Worm (Caenorhabditis elegans) whole organism, L4 larva: ENCODE data around the gene C55B6.7.
A peak's percentile ranks its signal among the peaks of the same experiment; 100 is the strongest.

Experiments used
- D1046.2 ChIP-seq: fragments of 200-800 bp; sonication (Bioruptor generic); IDR thresholded peaks from 2 replicates; pipeline ENCODE4 v1.3.6; 2022; ENCODE audit warnings: missing genetic modification characterization, missing compliant biosample characterization
- F26F4.8 ChIP-seq: fragments of 200-800 bp; sonication (Bioruptor generic); conservative IDR thresholded peaks from 2 replicates; pipeline ENCODE4 v1.3.6; 2022; ENCODE audit warnings: missing genetic modification characterization, missing compliant biosample characterization
- T26A8.4 ChIP-seq: fragments of 200-800 bp; sonication (Bioruptor generic); IDR thresholded peaks from 2 replicates; pipeline ENCODE4 v1.3.6; 2022; ENCODE audit warnings: missing genetic modification characterization, missing compliant biosample characterization
- Y48G9A.11 ChIP-seq: fragments of 200-800 bp; sonication (Bioruptor generic); IDR thresholded peaks from 2 replicates; pipeline ENCODE4 v1.3.6; 2022; ENCODE audit warnings: missing genetic modification reagents, missing genetic modification characterization, missing compliant biosample characterization
- ZK337.2 ChIP-seq: fragments of 200-800 bp; sonication (Bioruptor generic); IDR thresholded peaks from 2 replicates; pipeline ENCODE4 v1.3.6; 2022; ENCODE audit warnings: missing genetic modification reagents, missing genetic modification characterization, missing compliant biosample characterization
- aha-1 ChIP-seq: fragments of 150-350 bp; peaks from one replicate; lab custom pipeline; 2014; ENCODE audit warnings: missing biosample characterization, missing genetic modification characterization
- arid-1 ChIP-seq: fragments of 200-800 bp; sonication (Bioruptor generic); conservative IDR thresholded peaks from 2 replicates; pipeline ENCODE4 v1.3.6; 2022; ENCODE audit warnings: missing genetic modification reagents, missing genetic modification characterization, missing compliant biosample characterization
- attf-4 ChIP-seq: sonication (generic microtip); optimal IDR thresholded peaks from 3 replicates; lab custom pipeline; 2017; ENCODE audit warnings: missing biosample characterization, missing genetic modification characterization
- ceh-28 ChIP-seq: fragments of 150-350 bp; optimal IDR thresholded peaks from 2 replicates; lab custom pipeline; 2014; ENCODE audit warnings: missing biosample characterization, missing genetic modification reagents, missing genetic modification characterization
- ceh-32 ChIP-seq: sonication (generic microtip); optimal IDR thresholded peaks from 2 replicates; lab custom pipeline; 2016; ENCODE audit warnings: mild to moderate bottlenecking, missing genetic modification characterization, missing compliant biosample characterization; ENCODE audit not compliant: poor library complexity
- ceh-44 ChIP-seq: fragments of 200-800 bp; sonication (Bioruptor generic); IDR thresholded peaks from 2 replicates; pipeline ENCODE4 v1.3.6; 2022; ENCODE audit warnings: missing genetic modification reagents, missing genetic modification characterization, missing compliant biosample characterization
- ceh-82 ChIP-seq: sonication (generic microtip); optimal IDR thresholded peaks from 2 replicates; lab custom pipeline; 2017; ENCODE audit warnings: missing biosample characterization, missing genetic modification characterization
- cey-2 ChIP-seq: sonication (generic microtip); optimal IDR thresholded peaks from 3 replicates; lab custom pipeline; 2017; ENCODE audit warnings: missing genetic modification characterization, mild to moderate bottlenecking, missing compliant biosample characterization, antibody characterized with exemption, borderline replicate concordance; ENCODE audit not compliant: insufficient read depth
- ctbp-1 ChIP-seq: fragments of 200-800 bp; sonication (Bioruptor generic); IDR thresholded peaks from 2 replicates; pipeline ENCODE4 v1.3.6; 2022; ENCODE audit warnings: missing genetic modification reagents, missing genetic modification characterization, missing compliant biosample characterization
- daf-16 ChIP-seq, 3 experiments: sonication (generic microtip); optimal IDR thresholded peaks; 2 replicates each; lab custom pipeline; 2016 to 2017; ENCODE audit warnings: missing genetic modification characterization in 3 of 3, missing genetic modification reagents in 3 of 3, mild to moderate bottlenecking in 2 of 3, missing compliant biosample characterization in 2 of 3, missing biosample characterization in 1 of 3, moderate library complexity in 1 of 3
- dpl-1 ChIP-seq: fragments of 150-350 bp; optimal IDR thresholded peaks from 2 replicates; lab custom pipeline; 2014; ENCODE audit warnings: missing biosample characterization, missing genetic modification reagents, missing genetic modification characterization
- duxl-1 ChIP-seq: sonication (generic microtip); optimal IDR thresholded peaks from 2 replicates; lab custom pipeline; 2016; ENCODE audit warnings: mild to moderate bottlenecking, missing genetic modification characterization, moderate library complexity, missing compliant biosample characterization; ENCODE audit not compliant: poor library complexity
- hif-1 ChIP-seq, 2 experiments: sonication (generic microtip); optimal IDR thresholded peaks; 2 replicates each; lab custom pipeline; 2016 to 2017; ENCODE audit warnings: missing compliant biosample characterization in 2 of 2, missing genetic modification characterization in 2 of 2, missing genetic modification reagents in 2 of 2, missing genotype in 2 of 2, mild to moderate bottlenecking in 1 of 2
- hlh-30 ChIP-seq: sonication (generic microtip); optimal IDR thresholded peaks from 2 replicates; lab custom pipeline; 2017; ENCODE audit warnings: antibody characterized with exemption, mild to moderate bottlenecking, missing genetic modification characterization, missing compliant biosample characterization; ENCODE audit not compliant: insufficient read depth
- hmg-1.1 ChIP-seq: fragments of 200-800 bp; sonication (Bioruptor generic); IDR thresholded peaks from 2 replicates; pipeline ENCODE4 v1.3.6; 2022; ENCODE audit warnings: missing genetic modification reagents, missing genetic modification characterization, missing compliant biosample characterization
- lim-7 ChIP-seq: fragments of 200-800 bp; sonication (Bioruptor generic); IDR thresholded peaks from 2 replicates; pipeline ENCODE4 v1.3.6; 2022; ENCODE audit warnings: missing genetic modification characterization, missing compliant biosample characterization
- lin-1 ChIP-seq: fragments of 200-800 bp; sonication (Bioruptor generic); IDR thresholded peaks from 2 replicates; pipeline ENCODE4 v1.3.6; 2022; ENCODE audit warnings: missing genetic modification reagents, missing genetic modification characterization, missing compliant biosample characterization
- lin-15B ChIP-seq: fragments of 150-350 bp; sonication (generic microtip); optimal IDR thresholded peaks from 3 replicates; lab custom pipeline; 2014; ENCODE audit warnings: missing biosample characterization, missing genetic modification characterization
- lin-29 ChIP-seq: fragments of 200-800 bp; sonication (Bioruptor generic); IDR thresholded peaks from 2 replicates; pipeline ENCODE4 v1.3.6; 2022; ENCODE audit warnings: missing genetic modification reagents, missing genetic modification characterization, missing compliant biosample characterization
- madf-9 ChIP-seq: fragments of 200-800 bp; sonication (Bioruptor generic); conservative IDR thresholded peaks from 2 replicates; pipeline ENCODE4 v1.3.6; 2022; ENCODE audit warnings: missing genetic modification reagents, missing genetic modification characterization, missing compliant biosample characterization
- mdt-29 ChIP-seq: fragments of 200-800 bp; sonication (Bioruptor generic); IDR thresholded peaks from 2 replicates; pipeline ENCODE4 v1.3.6; 2022; ENCODE audit warnings: missing genetic modification reagents, missing genetic modification characterization, missing compliant biosample characterization
- nhr-11 ChIP-seq: fragments of 150-350 bp; optimal IDR thresholded peaks from 2 replicates; lab custom pipeline; 2014; ENCODE audit warnings: missing biosample characterization, missing genetic modification characterization
- nhr-111 ChIP-seq: fragments of 200-800 bp; sonication (Bioruptor generic); optimal IDR thresholded peaks from 2 replicates; lab custom pipeline; 2018; ENCODE audit warnings: mild to moderate bottlenecking, missing genetic modification characterization, missing compliant biosample characterization
- nhr-77 ChIP-seq: fragments of 150-350 bp; optimal IDR thresholded peaks from 2 replicates; lab custom pipeline; 2014; ENCODE audit warnings: missing biosample characterization, missing genetic modification characterization
- sdz-12 ChIP-seq: fragments of 200-800 bp; sonication (Bioruptor generic); optimal IDR thresholded peaks from 2 replicates; lab custom pipeline; 2018; ENCODE audit warnings: mild to moderate bottlenecking, missing genetic modification characterization, missing compliant biosample characterization
- set-16 ChIP-seq: fragments of 200-800 bp; sonication (Bioruptor generic); IDR thresholded peaks from 2 replicates; pipeline ENCODE4 v1.3.6; 2022; ENCODE audit warnings: missing genetic modification reagents, missing genetic modification characterization, missing compliant biosample characterization
- skn-1 ChIP-seq: fragments of 150-350 bp; optimal IDR thresholded peaks from 2 replicates; lab custom pipeline; 2014; ENCODE audit warnings: missing biosample characterization, missing genetic modification characterization
- snpc-1.2 ChIP-seq: fragments of 200-800 bp; sonication (Bioruptor generic); IDR thresholded peaks from 2 replicates; pipeline ENCODE4 v1.3.6; 2022; ENCODE audit warnings: missing genetic modification reagents, missing genetic modification characterization, missing compliant biosample characterization
- spr-1 ChIP-seq: sonication (generic microtip); optimal IDR thresholded peaks from 2 replicates; lab custom pipeline; 2016; ENCODE audit warnings: mild to moderate bottlenecking, missing genetic modification characterization, missing compliant biosample characterization
- unc-130 ChIP-seq: sonication (generic microtip); optimal IDR thresholded peaks from 2 replicates; lab custom pipeline; 2016; ENCODE audit warnings: missing genetic modification reagents, missing genetic modification characterization, missing compliant biosample characterization
- unc-62 ChIP-seq, 3 experiments: fragments of 150-350 bp in 1 of 3; sonication (generic microtip); optimal IDR thresholded peaks in 2 of 3; peaks in 1 of 3; 1 replicate in 1 of 3; 2 replicates in 2 of 3; lab custom pipeline; 2014 to 2017; ENCODE audit warnings: missing biosample characterization in 3 of 3, missing genetic modification characterization in 3 of 3, missing genetic modification reagents in 3 of 3, missing genotype in 1 of 3

Gene C55B6.7

DNA sequence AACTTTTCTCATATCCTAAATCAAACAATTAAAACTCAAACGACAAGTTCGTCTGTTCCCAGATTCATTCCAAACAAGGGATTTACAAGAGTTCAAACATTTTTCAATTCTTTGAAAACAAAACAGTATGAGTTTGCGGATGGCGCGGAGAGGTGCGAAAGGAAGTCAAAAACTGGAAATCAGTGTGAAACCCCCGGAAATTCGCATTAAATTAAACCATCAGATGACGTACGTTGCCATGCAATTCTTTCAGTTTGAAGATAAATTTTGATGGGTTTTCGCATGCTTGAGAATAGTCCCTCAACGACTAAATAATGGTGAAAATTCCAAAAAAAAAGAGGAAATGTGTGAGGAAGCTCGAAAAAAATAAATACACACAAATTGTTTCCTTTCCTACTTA, 37.6 kb upstream of the C55B6.7 start:
- TF ChIP-seq arid-1 (GFP tag; lab: Robert Waterston, UW) (no peak), unc-62 (GFP tag; optimal IDR thresholded peaks at IDR 0.05 in 1 of 2; lab: Kevin White, UChicago) (peak in 1 of 2 experiments; percentile 82), unc-62 (tag; optimal IDR thresholded peaks at IDR 0.05; lab: Kevin White, UChicago) (no peak), aha-1 (tag; lab: Kevin White, UChicago) (peak; percentile 81), ceh-82 (tag; lab: Kevin White, UChicago) (no peak), nhr-11 (tag; lab: Kevin White, UChicago) (no peak), lin-15B (tag; lab: Kevin White, UChicago) (no peak)

DNA sequence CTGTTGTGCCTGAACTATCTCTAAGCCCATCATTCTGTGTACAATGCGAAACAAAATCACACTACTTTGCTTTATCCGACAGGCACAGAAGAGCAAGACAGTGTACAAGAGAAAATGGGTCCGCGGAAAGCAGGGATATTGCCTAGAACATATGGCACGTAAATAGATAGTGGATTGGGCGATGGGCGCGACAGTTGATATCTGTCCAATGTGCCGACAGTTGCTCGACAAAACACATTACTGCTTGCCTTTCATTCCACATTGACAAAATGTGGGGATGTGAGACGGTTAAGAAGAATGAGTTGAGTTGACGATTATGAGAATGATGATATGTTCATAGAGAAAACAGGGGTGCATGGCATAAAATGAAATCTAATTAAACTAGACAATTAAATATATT, 33.2 kb upstream of the C55B6.7 start:
- TF ChIP-seq lin-1 (GFP tag; lab: Robert Waterston, UW), result no peak
- peak; percentile 19 for TF ChIP-seq nhr-11 (tag; lab: Kevin White, UChicago)
- peak in 1 of 2 experiments; percentile 42 for TF ChIP-seq daf-16 (GFP tag; optimal IDR thresholded peaks at IDR 0.05; lab: Kevin White, UChicago)
- no peak for TF ChIP-seq daf-16 (tag; optimal IDR thresholded peaks at IDR 0.05; lab: Kevin White, UChicago)
- TF ChIP-seq lin-29 (GFP tag; lab: Robert Waterston, UW), result no peak
- no peak for TF ChIP-seq ceh-44 (GFP tag; lab: Robert Waterston, UW)
- TF ChIP-seq ZK337.2 (GFP tag; lab: Robert Waterston, UW), result no peak
- TF ChIP-seq, all 104 proteins: peak for 2

ce11 chrX:7224510-7224909, 32.7 kb upstream of the C55B6.7 start:
- TF ChIP-seq aha-1 (tag; lab: Kevin White, UChicago) (peak; percentile 16), T26A8.4 (no peak), hlh-30 (tag; lab: Kevin White, UChicago) (peak; percentile 1), lim-7 (no peak), ceh-32 (no peak), spr-1 (tag; lab: Kevin White, UChicago) (no peak), cey-2 (tag; lab: Kevin White, UChicago) (no peak), ctbp-1 (GFP tag; lab: Robert Waterston, UW) (no peak), sdz-12 (GFP tag; lab: Kevin White, UChicago) (no peak), ceh-44 (GFP tag; lab: Robert Waterston, UW) (no peak), ceh-28 (tag; lab: Kevin White, UChicago) (no peak), madf-9 (no peak), snpc-1.2 (GFP tag; lab: Robert Waterston, UW) (no peak), mdt-29 (GFP tag; lab: Robert Waterston, UW) (no peak), lin-1 (GFP tag; lab: Robert Waterston, UW) (no peak), skn-1 (tag; lab: Kevin White, UChicago) (no peak), duxl-1 (no peak), dpl-1 (GFP tag; lab: Kevin White, UChicago) (no peak), unc-130 (GFP tag; lab: Kevin White, UChicago) (no peak), nhr-111 (no peak), nhr-77 (tag; lab: Kevin White, UChicago) (no peak), Y48G9A.11 (GFP tag; lab: Robert Waterston, UW) (no peak), attf-4 (no peak), D1046.2 (GFP tag; lab: Robert Waterston, UW) (no peak), hif-1 (tag; optimal IDR thresholded peaks at IDR 0.05; lab: Kevin White, UChicago) (no peak), F26F4.8 (GFP tag; lab: Robert Waterston, UW) (no peak), set-16 (GFP tag; lab: Robert Waterston, UW) (peak; percentile 25; the same call in 1 of the 2 replicates), hmg-1.1 (peak; percentile 28; the same call in 1 of the 2 replicates)
